Fruit fly (Drosophila melanogaster) Kc167 (cell line): Measurements from ENCODE around the gene gNacalpha.

Source experiments
- Sin3A ChIP-seq: fragments of >200 bp; optimal IDR thresholded peaks from 2 replicates; lab custom pipeline; 2018; ENCODE audit warnings: missing external identifiers
- h ChIP-seq: fragments of >200 bp; optimal IDR thresholded peaks from 3 replicates; lab custom pipeline; 2018; ENCODE audit warnings: missing external identifiers
- ttk ChIP-seq: sonication (Bioruptor generic); optimal IDR thresholded peaks from 2 replicates; lab custom pipeline; 2017; ENCODE audit warnings: missing external identifiers

- TF ChIP-seq ttk (lab: Kevin White, UChicago) (no peak), h (lab: Kevin White, UChicago) (no peak), Sin3A (lab: Kevin White, UChicago) (no peak)
These were observed 32.4 kb downstream of the gNacalpha start for dm6 chr2L:1069475-1069874.
